Worm (Caenorhabditis elegans) whole organism, L1 larva: Measurements from ENCODE around the gene let-268.
A peak's percentile ranks its signal among the peaks of the same experiment; 100 is the strongest.

ENCODE experiments used
- C16A3.4 ChIP-seq: fragments of 150-350 bp; optimal IDR thresholded peaks from 2 replicates; lab custom pipeline; 2014; ENCODE audit warnings: missing biosample characterization, missing genetic modification characterization
- aha-1 ChIP-seq: fragments of 150-350 bp; optimal IDR thresholded peaks from 2 replicates; lab custom pipeline; 2014; ENCODE audit warnings: missing biosample characterization, missing genetic modification characterization
- ama-1 ChIP-seq: fragments of 150-350 bp; optimal IDR thresholded peaks from 2 replicates; lab custom pipeline; 2014
- ceh-63 ChIP-seq: fragments of 200-800 bp; sonication (Bioruptor generic); optimal IDR thresholded peaks from 2 replicates; lab custom pipeline; 2018; ENCODE audit warnings: mild to moderate bottlenecking, missing genetic modification characterization, missing compliant biosample characterization
- ceh-8 ChIP-seq: fragments of 200-800 bp; sonication (Bioruptor generic); optimal IDR thresholded peaks from 2 replicates; lab custom pipeline; 2018; ENCODE audit warnings: mild to moderate bottlenecking, missing genetic modification characterization, moderate library complexity, missing compliant biosample characterization
- ceh-82 ChIP-seq, 3 experiments: fragments of 150-350 bp in 1 of 3; sonication (generic microtip) in 2 of 3; optimal IDR thresholded peaks; 2 replicates each; lab custom pipeline; 2014 to 2017; ENCODE audit warnings: missing biosample characterization in 3 of 3, missing genetic modification characterization in 3 of 3
- ceh-88 ChIP-seq: fragments of 200-800 bp; sonication (Bioruptor generic); IDR thresholded peaks from 2 replicates; pipeline ENCODE4 v1.3.6; 2022; ENCODE audit warnings: missing genetic modification characterization, missing compliant biosample characterization
- ces-1 ChIP-seq: fragments of 150-350 bp; optimal IDR thresholded peaks from 2 replicates; lab custom pipeline; 2014; ENCODE audit warnings: missing biosample characterization, missing genetic modification reagents, missing genetic modification characterization
- efl-1 ChIP-seq, 4 experiments: fragments of 150-350 bp; optimal IDR thresholded peaks in 3 of 4; peaks in 1 of 4; 1 replicate in 1 of 4; 2 replicates in 3 of 4; lab custom pipeline; 2014; ENCODE audit warnings: missing biosample characterization in 2 of 4, missing genetic modification characterization in 2 of 4, missing genetic modification reagents in 2 of 4
- egl-13 ChIP-seq: sonication (generic microtip); optimal IDR thresholded peaks from 2 replicates; lab custom pipeline; 2016; ENCODE audit warnings: missing genotype, missing genetic modification reagents, missing genetic modification characterization, missing compliant biosample characterization
- egl-27 ChIP-seq, 2 experiments: fragments of 150-350 bp in 1 of 2; sonication (generic microtip); optimal IDR thresholded peaks; 3 replicates each; lab custom pipeline; 2017 to 2018; ENCODE audit warnings: missing biosample characterization in 2 of 2, missing genetic modification characterization in 2 of 2, missing genetic modification reagents in 2 of 2
- elt-2 ChIP-seq: sonication (generic microtip); optimal IDR thresholded peaks from 2 replicates; lab custom pipeline; 2016; ENCODE audit warnings: missing genetic modification characterization, mild to moderate bottlenecking, inconsistent platforms, missing compliant biosample characterization, missing genetic modification reagents
- elt-3 ChIP-seq, 6 experiments: fragments of 150-350 bp in 1 of 6; sonication (generic microtip); optimal IDR thresholded peaks; 2 replicates each; lab custom pipeline; 2017 to 2018; ENCODE audit warnings: missing biosample characterization in 6 of 6, missing genetic modification characterization in 6 of 6, inconsistent platforms in 1 of 6
- ets-5 ChIP-seq: fragments of 200-800 bp; sonication (Bioruptor generic); IDR thresholded peaks from 2 replicates; pipeline ENCODE4 v1.3.6; 2022; ENCODE audit warnings: missing genetic modification characterization, missing compliant biosample characterization
- fkh-10 ChIP-seq: sonication (generic microtip); optimal IDR thresholded peaks from 2 replicates; lab custom pipeline; 2017; ENCODE audit warnings: missing biosample characterization, missing genetic modification reagents, missing genetic modification characterization
- fkh-4 ChIP-seq: sonication (generic microtip); optimal IDR thresholded peaks from 2 replicates; lab custom pipeline; 2016; ENCODE audit warnings: missing compliant biosample characterization, missing genetic modification characterization, borderline replicate concordance
- hlh-17 ChIP-seq: fragments of 200-800 bp; sonication (Bioruptor generic); optimal IDR thresholded peaks from 2 replicates; lab custom pipeline; 2018; ENCODE audit warnings: missing genetic modification characterization, mild to moderate bottlenecking, missing compliant biosample characterization, moderate library complexity, borderline replicate concordance
- hpl-2 ChIP-seq: fragments of 150-350 bp; optimal IDR thresholded peaks from 2 replicates; lab custom pipeline; 2014; ENCODE audit warnings: missing biosample characterization, missing genetic modification reagents, missing genetic modification characterization
- isw-1 ChIP-seq: fragments of 200-800 bp; sonication (Bioruptor generic); IDR thresholded peaks from 2 replicates; pipeline ENCODE4 v1.3.6; 2022; ENCODE audit warnings: missing genetic modification characterization, missing compliant biosample characterization
- jun-1 ChIP-seq: fragments of 150-350 bp; optimal IDR thresholded peaks from 2 replicates; lab custom pipeline; 2014; ENCODE audit warnings: missing biosample characterization, missing genetic modification reagents, missing genetic modification characterization
- lin-13 ChIP-seq: fragments of 150-350 bp; optimal IDR thresholded peaks from 2 replicates; lab custom pipeline; 2014; ENCODE audit warnings: missing biosample characterization, missing genetic modification reagents, missing genetic modification characterization
- lin-35 ChIP-seq, 2 experiments: fragments of 150-350 bp; optimal IDR thresholded peaks; 2 replicates each; lab custom pipeline; 2014; ENCODE audit warnings: missing biosample characterization in 2 of 2, missing genetic modification characterization in 2 of 2, missing genetic modification reagents in 2 of 2
- lin-39 ChIP-seq: fragments of 150-350 bp; optimal IDR thresholded peaks from 2 replicates; lab custom pipeline; 2014; ENCODE audit warnings: missing biosample characterization, missing genetic modification reagents, missing genetic modification characterization
- lir-3 ChIP-seq: sonication (generic microtip); optimal IDR thresholded peaks from 2 replicates; lab custom pipeline; 2016; ENCODE audit warnings: mild to moderate bottlenecking, missing genetic modification characterization, moderate library complexity, missing compliant biosample characterization; ENCODE audit not compliant: poor library complexity
- lsy-2 ChIP-seq, 2 experiments: fragments of 150-350 bp; optimal IDR thresholded peaks; 2 replicates each; lab custom pipeline; 2014; ENCODE audit warnings: missing biosample characterization in 2 of 2, missing genetic modification characterization in 2 of 2
- mab-9 ChIP-seq: fragments of 200-800 bp; sonication (Bioruptor generic); IDR thresholded peaks from 2 replicates; pipeline ENCODE4 v1.3.6; 2022; ENCODE audit warnings: missing genetic modification reagents, missing genetic modification characterization, missing compliant biosample characterization
- mdl-1 ChIP-seq, 2 experiments: fragments of 150-350 bp; optimal IDR thresholded peaks; 2 replicates each; lab custom pipeline; 2014 to 2017; ENCODE audit warnings: missing biosample characterization in 2 of 2, missing genetic modification characterization in 2 of 2, inconsistent platforms in 1 of 2
- mep-1 ChIP-seq: fragments of 150-350 bp; optimal IDR thresholded peaks from 2 replicates; lab custom pipeline; 2014; ENCODE audit warnings: missing biosample characterization, missing genetic modification characterization
- nhr-11 ChIP-seq: fragments of 150-350 bp; optimal IDR thresholded peaks from 2 replicates; lab custom pipeline; 2014; ENCODE audit warnings: missing biosample characterization, missing genetic modification characterization
- nhr-12 ChIP-seq: sonication (generic microtip); optimal IDR thresholded peaks from 2 replicates; lab custom pipeline; 2017; ENCODE audit warnings: missing biosample characterization, missing genetic modification characterization
- nhr-19 ChIP-seq: fragments of 200-800 bp; sonication (Bioruptor generic); conservative IDR thresholded peaks from 2 replicates; pipeline ENCODE4 v1.3.6; 2022; ENCODE audit warnings: missing genetic modification characterization, missing compliant biosample characterization
- nhr-20 ChIP-seq: sonication (generic microtip); optimal IDR thresholded peaks from 2 replicates; lab custom pipeline; 2016; ENCODE audit warnings: mild to moderate bottlenecking, missing genetic modification characterization, missing compliant biosample characterization
- nhr-28 ChIP-seq: fragments of 150-350 bp; optimal IDR thresholded peaks from 2 replicates; lab custom pipeline; 2014; ENCODE audit warnings: missing biosample characterization, missing genetic modification characterization
- nhr-71 ChIP-seq: sonication (generic microtip); optimal IDR thresholded peaks from 2 replicates; lab custom pipeline; 2016; ENCODE audit warnings: mild to moderate bottlenecking, missing genetic modification characterization, moderate library complexity, missing compliant biosample characterization
- pax-3 ChIP-seq: fragments of 200-800 bp; sonication (Bioruptor generic); optimal IDR thresholded peaks from 2 replicates; lab custom pipeline; 2018; ENCODE audit warnings: mild to moderate bottlenecking, missing genetic modification characterization, moderate library complexity, missing compliant biosample characterization
- pqm-1 ChIP-seq: sonication (generic microtip); optimal IDR thresholded peaks from 3 replicates; lab custom pipeline; 2017; ENCODE audit warnings: missing biosample characterization, missing genetic modification characterization
- skn-1 ChIP-seq: fragments of 150-350 bp; optimal IDR thresholded peaks from 2 replicates; lab custom pipeline; 2014; ENCODE audit warnings: missing biosample characterization, missing genetic modification characterization
- sox-4 ChIP-seq: sonication (generic microtip); optimal IDR thresholded peaks from 2 replicates; lab custom pipeline; 2016; ENCODE audit warnings: missing genetic modification characterization, missing compliant biosample characterization
- sptf-1 ChIP-seq: fragments of 150-350 bp; optimal IDR thresholded peaks from 2 replicates; lab custom pipeline; 2014; ENCODE audit warnings: missing biosample characterization, missing genetic modification characterization
- sup-37 ChIP-seq: fragments of 200-800 bp; sonication (Bioruptor generic); optimal IDR thresholded peaks from 2 replicates; lab custom pipeline; 2018; ENCODE audit warnings: mild to moderate bottlenecking, missing genetic modification characterization, missing compliant biosample characterization
- tbx-2 ChIP-seq: sonication (generic microtip); optimal IDR thresholded peaks from 2 replicates; lab custom pipeline; 2016; ENCODE audit warnings: missing genetic modification characterization, missing compliant biosample characterization
- tlp-1 ChIP-seq: fragments of 150-350 bp; optimal IDR thresholded peaks from 2 replicates; lab custom pipeline; 2014; ENCODE audit warnings: missing biosample characterization, missing genetic modification characterization
- unc-130 ChIP-seq: fragments of 150-350 bp; optimal IDR thresholded peaks from 2 replicates; lab custom pipeline; 2017; ENCODE audit warnings: missing biosample characterization, missing genetic modification characterization, inconsistent platforms
- unc-62 ChIP-seq: fragments of 150-350 bp; optimal IDR thresholded peaks from 2 replicates; lab custom pipeline; 2014; ENCODE audit warnings: missing biosample characterization, missing genetic modification reagents, missing genetic modification characterization
- unc-86 ChIP-seq: sonication (generic microtip); optimal IDR thresholded peaks from 2 replicates; lab custom pipeline; 2016; ENCODE audit warnings: missing genetic modification characterization, missing compliant biosample characterization
- unc-98 ChIP-seq: fragments of 200-800 bp; sonication (Bioruptor generic); IDR thresholded peaks from 2 replicates; pipeline ENCODE4 v1.3.6; 2022; ENCODE audit warnings: missing genetic modification characterization, missing compliant biosample characterization
- vab-15 ChIP-seq: sonication (generic microtip); optimal IDR thresholded peaks from 2 replicates; lab custom pipeline; 2017; ENCODE audit warnings: missing genotype, mild to moderate bottlenecking, missing genetic modification characterization, missing compliant biosample characterization
- xbp-1 ChIP-seq: sonication (generic microtip); optimal IDR thresholded peaks from 2 replicates; lab custom pipeline; 2016; ENCODE audit warnings: missing genetic modification characterization, missing compliant biosample characterization
- zip-4 ChIP-seq: fragments of 200-800 bp; sonication (Bioruptor generic); optimal IDR thresholded peaks from 2 replicates; lab custom pipeline; 2018; ENCODE audit warnings: mild to moderate bottlenecking, missing genetic modification characterization, moderate library complexity, missing compliant biosample characterization
- ztf-11 ChIP-seq, 2 experiments: sonication (generic microtip); optimal IDR thresholded peaks; 2 replicates each; lab custom pipeline; 2016 to 2017; ENCODE audit warnings: missing genetic modification characterization in 2 of 2, missing biosample characterization in 1 of 2, missing compliant biosample characterization in 1 of 2

Gene let-268

ce11 chrII:10001546-10001945 is 38.2 kb downstream of the let-268 start, which contains the start of gene ZK892.3:
ZK892.3 (plus strand) TSS chrII:10001846.
- TF ChIP-seq ztf-11 (tag; optimal IDR thresholded peaks at IDR 0.05; lab: Kevin White, UChicago) (no peak), hlh-17 (GFP tag; lab: Kevin White, UChicago) (no peak), skn-1 (tag; lab: Kevin White, UChicago) (no peak), fkh-10 (no peak), ceh-8 (GFP tag; lab: Kevin White, UChicago) (no peak), unc-86 (tag; lab: Kevin White, UChicago) (no peak), unc-62 (GFP tag; lab: Kevin White, UChicago) (no peak), efl-1 (optimal IDR thresholded peaks at IDR 0.05; lab: Kevin White, UChicago) (no peak), efl-1 (GFP tag; optimal IDR thresholded peaks at IDR 0.05 in 1 of 2; lab: Kevin White, UChicago) (peak in 1 of 2 experiments; percentile 43)

DNA sequence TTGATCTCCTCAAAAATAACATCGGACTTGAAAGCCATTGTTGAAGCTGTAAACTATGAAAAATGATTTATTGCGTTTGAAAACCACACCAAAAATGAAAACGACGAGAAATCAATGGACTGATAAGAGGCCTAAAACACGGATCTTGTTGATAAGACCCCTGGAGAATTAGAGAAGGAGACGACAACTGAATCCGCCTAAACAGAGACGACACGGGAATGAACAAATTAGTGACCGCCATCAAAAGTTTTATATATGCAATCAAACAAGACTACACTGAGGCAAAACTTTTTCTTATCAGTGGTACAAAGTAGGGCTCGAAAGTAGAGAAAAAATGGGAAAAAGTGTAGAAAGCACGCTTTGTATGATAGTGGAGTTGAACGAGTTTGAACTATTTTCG is 38.7 kb downstream of the let-268 start, which contains the start of gene nlt-1:
nlt-1 (minus strand) TSS at position 78 of the 400 bp plus-strand sequence.
- TF ChIP-seq zip-4 (GFP tag; lab: Kevin White, UChicago), result no peak
- TF ChIP-seq egl-27 (tag; optimal IDR thresholded peaks at IDR 0.05; lab: Kevin White, UChicago), result no peak
- no peak for TF ChIP-seq lin-13 (GFP tag; lab: Kevin White, UChicago)
- no peak for TF ChIP-seq mab-9 (GFP tag; lab: Robert Waterston, UW)
- TF ChIP-seq nhr-19 (GFP tag; lab: Robert Waterston, UW), result 0 out of 2 replicates have a peak, but pooled peaks have one; percentile 2
- TF ChIP-seq ceh-82 (tag; optimal IDR thresholded peaks at IDR 0.05; lab: Kevin White, UChicago), result no peak
- peak in 1 of 6 experiments; percentile 41 for TF ChIP-seq elt-3 (tag; optimal IDR thresholded peaks at IDR 0.05; lab: Kevin White, UChicago)
- TF ChIP-seq nhr-20 (tag; lab: Kevin White, UChicago), result peak; percentile 66
- TF ChIP-seq efl-1 (optimal IDR thresholded peaks at IDR 0.05; lab: Kevin White, UChicago), result no peak
- peak in 1 of 2 experiments; percentile 2 for TF ChIP-seq efl-1 (GFP tag; optimal IDR thresholded peaks at IDR 0.05 in 1 of 2; lab: Kevin White, UChicago)
- no peak for TF ChIP-seq nhr-11 (tag; lab: Kevin White, UChicago)
- TF ChIP-seq lir-3, result no peak
- no peak for TF ChIP-seq fkh-4 (tag; lab: Kevin White, UChicago)
- TF ChIP-seq tbx-2 (tag; lab: Kevin White, UChicago), result no peak
- no peak for TF ChIP-seq pax-3
- no peak for TF ChIP-seq unc-130 (tag; lab: Kevin White, UChicago)
- no peak for TF ChIP-seq ceh-63 (GFP tag; lab: Kevin White, UChicago)
- no peak for TF ChIP-seq ama-1 (lab: Kevin White, UChicago)
- TF ChIP-seq xbp-1 (tag; lab: Kevin White, UChicago), result no peak
- TF ChIP-seq mdl-1 (tag; optimal IDR thresholded peaks at IDR 0.05; lab: Kevin White, UChicago), result no peak
- TF ChIP-seq egl-13 (tag; lab: Kevin White, UChicago), result no peak
- TF ChIP-seq pqm-1 (tag; lab: Kevin White, UChicago), result peak; percentile 62
- TF ChIP-seq hlh-17 (GFP tag; lab: Kevin White, UChicago), result no peak
- TF ChIP-seq isw-1 (GFP tag; lab: Robert Waterston, UW), result no peak
- TF ChIP-seq elt-2 (tag; lab: Kevin White, UChicago), result peak; percentile 95
- no peak for TF ChIP-seq ces-1
- TF ChIP-seq nhr-28 (tag; lab: Kevin White, UChicago), result no peak
- TF ChIP-seq tlp-1 (tag; lab: Kevin White, UChicago), result peak; percentile 59
- TF ChIP-seq sup-37 (GFP tag; lab: Kevin White, UChicago), result no peak
- TF ChIP-seq hpl-2 (GFP tag; lab: Kevin White, UChicago), result no peak
- no peak for TF ChIP-seq ztf-11 (tag; optimal IDR thresholded peaks at IDR 0.05; lab: Kevin White, UChicago)
- no peak for TF ChIP-seq sptf-1 (tag; lab: Kevin White, UChicago)
- no peak for TF ChIP-seq ets-5 (GFP tag; lab: Robert Waterston, UW)
- TF ChIP-seq mep-1 (tag; lab: Kevin White, UChicago), result no peak
- no peak for TF ChIP-seq nhr-12 (tag; lab: Kevin White, UChicago)
- peak in 1 of 2 experiments; percentile 58 for TF ChIP-seq lin-35 (GFP tag; optimal IDR thresholded peaks at IDR 0.05; lab: Kevin White, UChicago)
- TF ChIP-seq nhr-71 (tag; lab: Kevin White, UChicago), result peak; percentile 38
- TF ChIP-seq vab-15 (tag; lab: Kevin White, UChicago), result no peak
- no peak for TF ChIP-seq C16A3.4 (tag; lab: Kevin White, UChicago)
- TF ChIP-seq sox-4 (tag; lab: Kevin White, UChicago), result no peak
- TF ChIP-seq aha-1, result no peak
- TF ChIP-seq jun-1 (tag; lab: Kevin White, UChicago), result no peak
- TF ChIP-seq unc-98 (GFP tag; lab: Robert Waterston, UW), result no peak
- no peak for TF ChIP-seq ceh-88 (GFP tag; lab: Robert Waterston, UW)
- no peak for TF ChIP-seq lin-39
- TF ChIP-seq lsy-2 (tag; optimal IDR thresholded peaks at IDR 0.05; lab: Kevin White, UChicago), result peak in 1 of 2 experiments; percentile 31
